Worm (Caenorhabditis elegans): ENCODE measurements around the gene R13D11.3.
A peak's percentile ranks its signal among the peaks of the same experiment; 100 is the strongest.

The R13D11.3 gene

DNA sequence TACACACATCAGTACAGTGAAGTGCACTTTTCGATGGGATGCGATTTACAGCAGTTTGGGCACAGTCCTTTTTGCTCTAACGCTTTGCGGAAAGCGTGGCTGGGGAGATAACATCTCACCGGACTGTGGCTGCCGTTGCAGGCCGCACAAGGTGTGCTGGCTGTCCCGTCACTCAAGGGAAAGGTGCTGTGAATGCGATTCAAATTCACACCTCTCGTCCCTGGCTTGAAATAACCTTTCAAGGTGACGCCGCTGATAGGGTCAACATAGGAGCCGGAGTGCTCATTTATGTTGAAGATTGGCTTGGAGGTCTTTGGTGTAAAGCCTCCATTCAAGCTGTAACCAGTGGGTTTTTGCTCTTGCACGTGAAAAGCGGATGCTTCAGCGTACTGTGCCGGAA, 20.7 kb upstream of the R13D11.3 start:
- TF ChIP-seq nhr-76 (tag; optimal IDR thresholded peaks at IDR 0.05) (no peak), cnd-1 (tag; optimal IDR thresholded peaks at IDR 0.05) (no peak), nhr-237 (tag; optimal IDR thresholded peaks at IDR 0.05) (no peak)

DNA sequence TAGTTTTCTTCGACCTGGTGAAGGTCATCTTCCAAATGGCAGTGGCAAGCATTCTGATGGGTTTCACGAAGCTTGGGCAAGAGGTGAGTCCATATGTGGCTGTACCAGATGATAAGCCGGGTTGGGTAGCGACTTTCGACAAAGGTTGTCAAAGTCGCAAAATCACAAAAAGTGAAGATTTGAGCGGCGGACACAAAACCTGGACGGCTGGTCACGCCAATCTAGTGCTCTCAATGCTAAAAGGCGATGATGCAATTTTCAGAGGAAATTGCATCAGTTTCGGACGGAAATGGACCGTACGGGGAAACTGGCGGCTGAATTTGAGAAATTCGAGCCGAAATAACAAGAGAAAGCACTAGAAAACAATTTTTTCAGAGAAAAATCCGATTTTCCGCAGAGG, 17.6 kb upstream of the R13D11.3 start:
- no peak for TF ChIP-seq blmp-1 (tag; optimal IDR thresholded peaks at IDR 0.05)
- TF ChIP-seq M03D4.4 (tag; optimal IDR thresholded peaks at IDR 0.05): no peak
- TF ChIP-seq nhr-76 (tag; optimal IDR thresholded peaks at IDR 0.05): no peak
- no peak for TF ChIP-seq nhr-28 (tag; optimal IDR thresholded peaks at IDR 0.05)
- TF ChIP-seq ham-2 (GFP tag; optimal IDR thresholded peaks at IDR 0.05): no peak

DNA sequence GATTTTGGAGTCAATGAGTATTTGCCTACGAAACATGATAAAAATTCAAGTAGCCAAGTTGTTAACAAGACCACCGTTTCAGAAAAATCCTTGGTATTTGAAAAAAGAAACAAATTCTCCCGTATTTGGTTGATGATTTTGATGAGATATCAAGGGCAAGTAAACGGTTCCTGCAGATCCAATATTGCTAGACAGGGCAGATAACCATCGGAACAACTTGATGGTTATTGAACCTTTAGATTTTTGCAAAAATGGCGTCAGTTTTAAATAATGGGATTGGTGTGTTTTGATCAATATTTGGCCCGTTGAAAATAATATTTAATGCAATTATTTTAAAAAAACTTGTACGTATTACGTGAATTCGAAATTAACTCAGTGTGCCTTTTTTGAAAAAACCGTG, 14.5 kb upstream of the R13D11.3 start:
- TF ChIP-seq nhr-28 (tag; optimal IDR thresholded peaks at IDR 0.05) (no peak), elt-1 (tag; optimal IDR thresholded peaks at IDR 0.05; ENCODE audit: borderline replicate concordance, insufficient read depth) (peak; percentile 38), zip-8 (tag; optimal IDR thresholded peaks at IDR 0.05) (no peak)

DNA sequence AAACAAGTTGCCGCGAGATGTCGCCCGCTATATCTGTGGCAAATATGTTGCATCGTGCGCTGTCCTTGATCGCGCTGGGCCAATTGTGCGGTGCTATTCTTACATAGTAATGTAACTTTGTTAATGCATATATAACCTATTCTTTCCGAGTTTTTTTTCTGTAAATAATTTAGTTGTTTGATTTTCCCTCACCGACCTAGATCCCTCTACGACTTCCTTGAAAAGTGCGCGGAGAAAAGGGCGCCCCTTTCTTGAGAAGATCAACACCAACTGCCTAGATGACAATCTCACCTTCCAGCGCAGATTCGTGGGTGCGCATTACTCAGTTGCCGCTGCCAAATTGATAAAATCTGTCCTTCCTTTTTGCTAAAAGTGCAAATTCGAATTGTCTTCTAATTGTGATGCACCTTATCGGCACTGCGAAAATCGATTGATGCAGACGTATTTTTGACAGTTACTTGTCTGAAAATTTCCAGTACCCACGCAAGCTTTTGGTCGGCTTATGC, 13.2 kb upstream of the R13D11.3 start:
- TF ChIP-seq elt-1 (tag; optimal IDR thresholded peaks at IDR 0.05; ENCODE audit: borderline replicate concordance, insufficient read depth) (peak; percentile 85), sem-2 (GFP tag; optimal IDR thresholded peaks at IDR 0.05) (no peak), lsy-2 (tag; optimal IDR thresholded peaks at IDR 0.05) (no peak)

DNA sequence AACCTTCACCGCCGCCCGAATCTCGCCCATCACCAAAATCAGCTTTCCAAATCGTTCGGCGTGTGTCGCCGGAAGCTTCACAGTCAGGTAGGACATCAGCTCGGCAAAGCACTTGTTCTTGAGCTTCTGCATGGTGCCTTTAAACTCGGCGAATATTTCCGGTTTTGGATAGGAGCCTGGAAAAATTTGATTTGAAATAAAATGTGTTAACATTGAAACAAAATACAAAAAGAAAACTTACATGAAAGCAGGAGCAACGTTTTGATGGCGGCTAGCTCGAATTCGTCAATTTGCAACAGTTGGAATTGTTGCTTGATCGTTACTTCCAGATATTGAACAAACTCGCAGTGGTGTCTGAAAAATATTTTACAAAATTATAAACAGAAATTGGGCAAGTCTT, 12.1 kb upstream of the R13D11.3 start:
- TF ChIP-seq nhr-12 (tag; optimal IDR thresholded peaks at IDR 0.05): no peak
- TF ChIP-seq drap-1 (GFP tag; optimal IDR thresholded peaks at IDR 0.05): no peak
- no peak for TF ChIP-seq lsy-2 (tag; optimal IDR thresholded peaks at IDR 0.05)
- no peak for TF ChIP-seq mab-5 (tag; optimal IDR thresholded peaks at IDR 0.05)
- no peak for TF ChIP-seq M03D4.4 (tag; optimal IDR thresholded peaks at IDR 0.05)

DNA sequence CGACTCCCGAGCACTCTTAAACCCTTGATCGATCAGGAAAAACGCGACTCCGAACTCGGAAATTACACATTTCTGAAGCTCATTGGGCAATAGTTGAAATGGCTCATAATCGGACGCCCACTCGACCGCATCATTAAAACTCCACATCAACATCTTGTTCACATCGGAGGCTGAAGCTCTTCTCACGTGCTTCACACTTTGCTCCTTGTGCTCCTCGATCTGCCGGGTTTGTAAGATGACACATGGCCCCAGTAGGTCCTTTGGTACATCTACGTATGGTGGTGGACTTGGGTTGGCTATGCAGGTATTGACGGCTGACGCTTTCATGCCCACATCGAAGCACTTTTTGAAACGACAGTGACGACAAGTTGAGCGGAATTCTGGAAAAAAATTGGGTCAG, 11.3 kb upstream of the R13D11.3 start:
- TF ChIP-seq hlh-1 (tag; optimal IDR thresholded peaks at IDR 0.05): no peak
- no peak for TF ChIP-seq nhr-12 (tag; optimal IDR thresholded peaks at IDR 0.05)
- no peak for TF ChIP-seq ham-2 (GFP tag; optimal IDR thresholded peaks at IDR 0.05)
- no peak for TF ChIP-seq nhr-28 (tag; optimal IDR thresholded peaks at IDR 0.05)
- no peak for TF ChIP-seq zip-8 (tag; optimal IDR thresholded peaks at IDR 0.05)
- no peak for TF ChIP-seq M03D4.4 (tag; optimal IDR thresholded peaks at IDR 0.05)
- TF ChIP-seq lin-32 (GFP tag; optimal IDR thresholded peaks at IDR 0.05): no peak
- no peak for TF ChIP-seq unc-120 (tag; optimal IDR thresholded peaks at IDR 0.05; ENCODE audit: poor library complexity, severe bottlenecking)
- TF ChIP-seq elt-1 (tag; optimal IDR thresholded peaks at IDR 0.05; ENCODE audit: borderline replicate concordance, insufficient read depth): no peak
- no peak for TF ChIP-seq lin-13 (tag; optimal IDR thresholded peaks at IDR 0.05)
- no peak for TF ChIP-seq drap-1 (GFP tag; optimal IDR thresholded peaks at IDR 0.05)
- no peak for TF ChIP-seq lsy-2 (tag; optimal IDR thresholded peaks at IDR 0.05)
- no peak for TF ChIP-seq snpc-4 (tag; optimal IDR thresholded peaks at IDR 0.05)

DNA sequence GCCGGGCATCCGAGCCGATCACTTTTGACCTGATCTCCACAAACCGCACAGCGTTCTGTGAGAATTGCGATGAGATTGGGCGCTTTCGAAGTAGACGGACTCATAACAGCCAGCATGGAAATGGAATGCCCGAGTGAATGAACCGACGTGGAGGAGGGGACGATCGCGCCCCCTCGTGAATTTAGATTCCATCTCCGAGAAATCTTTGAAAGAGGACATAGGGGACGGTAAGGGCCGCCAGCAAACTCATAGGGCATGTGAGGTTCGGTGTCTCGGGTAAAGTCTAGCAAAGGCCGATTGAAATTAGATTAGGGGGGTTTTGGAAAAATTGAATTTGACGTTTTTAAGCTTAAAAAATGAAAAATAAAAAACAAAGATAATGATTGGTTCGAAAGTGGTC, 10.3 kb upstream of the R13D11.3 start, which contains the start of gene nhr-270:
Gene nhr-270 (minus strand): TSS at position 257 of the 400 bp plus-strand sequence.
- TF ChIP-seq sptf-1 (tag; optimal IDR thresholded peaks at IDR 0.05) (no peak), elt-1 (tag; optimal IDR thresholded peaks at IDR 0.05; ENCODE audit: borderline replicate concordance, insufficient read depth) (peak; percentile 36)

DNA sequence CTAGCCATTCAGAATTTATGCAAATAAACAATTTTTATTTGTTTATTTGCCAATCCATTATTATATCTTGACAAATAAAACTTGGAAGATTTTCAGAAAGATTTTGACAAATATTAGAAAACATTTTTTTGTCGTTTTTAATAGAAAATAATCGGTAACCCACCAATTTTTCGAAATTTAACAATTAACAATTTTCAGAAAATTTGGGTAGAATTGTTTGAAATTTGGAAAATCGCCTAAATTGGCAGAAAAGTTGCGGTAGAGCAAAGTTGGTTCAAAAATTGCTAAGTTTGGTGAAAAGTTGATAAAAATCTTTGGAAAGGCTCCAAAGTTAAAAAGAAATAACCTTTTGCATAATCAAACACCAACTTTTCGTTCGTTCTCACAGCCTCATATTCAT, 6.6 kb upstream of the R13D11.3 start:
- TF ChIP-seq elt-3 (tag; optimal IDR thresholded peaks at IDR 0.05): no peak
- no peak for TF ChIP-seq unc-39 (tag; optimal IDR thresholded peaks at IDR 0.05)
- no peak for TF ChIP-seq lin-13 (tag; optimal IDR thresholded peaks at IDR 0.05)
- no peak for TF ChIP-seq hlh-1 (tag; optimal IDR thresholded peaks at IDR 0.05)
- TF ChIP-seq mls-2 (tag; optimal IDR thresholded peaks at IDR 0.05): no peak
- TF ChIP-seq tbx-8 (GFP tag; optimal IDR thresholded peaks at IDR 0.05): no peak
- no peak for TF ChIP-seq nhr-2 (tag; optimal IDR thresholded peaks at IDR 0.05)
- no peak for TF ChIP-seq unc-62 (GFP tag; optimal IDR thresholded peaks at IDR 0.05)
- no peak for TF ChIP-seq pha-4 (tag; optimal IDR thresholded peaks at IDR 0.05)
- TF ChIP-seq mep-1 (tag; optimal IDR thresholded peaks at IDR 0.05): no peak
- TF ChIP-seq ztf-11 (tag; optimal IDR thresholded peaks at IDR 0.05): no peak
- TF ChIP-seq snpc-4 (tag; optimal IDR thresholded peaks at IDR 0.05): no peak
- no peak for TF ChIP-seq nhr-12 (tag; optimal IDR thresholded peaks at IDR 0.05)
